Worm (Caenorhabditis elegans): ENCODE results near the gene clec-170.

The clec-170 gene

DNA sequence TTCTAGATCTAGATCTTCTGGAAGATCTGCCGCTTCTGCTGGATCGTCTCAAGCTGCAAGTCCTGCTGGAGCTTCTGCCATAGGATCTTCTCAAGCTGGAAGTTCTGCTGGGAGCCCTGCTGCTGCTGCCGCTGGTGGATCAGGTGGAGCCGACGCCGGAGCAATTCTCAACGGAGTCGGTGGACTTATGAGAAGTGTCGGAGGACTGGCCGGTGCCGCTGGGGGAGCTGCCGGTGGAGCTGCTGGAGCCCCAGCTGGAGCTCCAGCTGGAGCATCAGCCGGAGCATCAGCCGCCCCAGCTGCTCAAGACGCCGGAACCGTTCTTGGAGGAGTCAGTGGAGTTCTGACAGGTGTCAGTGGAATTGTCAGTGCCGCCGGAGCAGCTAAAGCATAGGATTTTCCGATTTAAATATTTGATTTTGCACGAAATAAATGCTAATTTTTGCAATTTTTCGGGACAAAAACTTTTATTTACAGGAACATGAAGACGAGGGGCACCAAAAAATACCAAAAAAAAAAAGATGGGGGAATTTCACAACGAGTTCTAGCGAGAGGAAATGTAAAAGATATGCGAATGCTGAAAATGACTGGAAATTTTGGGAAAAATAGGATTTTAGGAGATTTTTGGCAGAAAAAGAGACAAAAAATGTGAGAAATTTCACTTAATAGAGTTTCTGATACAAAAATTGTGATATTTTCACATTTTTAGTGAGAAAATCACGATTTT is 34.1 kb upstream of the clec-170 start (continued):
- TF ChIP-seq xnd-1 (tag; optimal IDR thresholded peaks at IDR 0.05) (no peak), ceh-79 (tag; optimal IDR thresholded peaks at IDR 0.05) (no peak), repo-1 (tag; optimal IDR thresholded peaks at IDR 0.05) (no peak), lin-40 (tag; optimal IDR thresholded peaks at IDR 0.05) (no peak), madf-6 (GFP tag; IDR thresholded peaks at IDR 0.05) (0 out of 2 replicates have a peak, but pooled peaks have one; percentile 28), gei-17 (GFP tag; optimal IDR thresholded peaks at IDR 0.05) (no peak)

DNA sequence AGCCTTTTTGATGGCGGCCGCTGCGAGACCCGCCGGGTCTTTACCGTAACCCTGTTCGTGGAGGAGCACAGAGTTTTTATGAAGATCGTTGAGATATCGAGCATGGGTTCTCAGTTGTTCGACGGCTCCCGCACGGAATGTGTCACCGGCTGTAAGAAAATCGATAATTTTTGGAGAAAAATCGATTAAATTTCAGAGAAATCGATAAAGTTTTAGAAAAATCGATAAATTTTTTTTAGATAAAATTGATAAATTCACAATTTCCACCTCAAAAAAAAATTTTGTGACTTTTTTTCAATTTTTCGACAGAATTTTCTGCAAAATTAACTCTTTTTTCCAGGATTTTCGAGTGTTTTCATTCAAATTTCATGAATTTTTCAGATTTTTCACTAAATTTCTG is 31.9 kb upstream of the clec-170 start:
- TF ChIP-seq C06A6.2 (GFP tag; conservative IDR thresholded peaks at IDR 0.05) (no peak), snpc-1.1 (tag; optimal IDR thresholded peaks at IDR 0.05; ENCODE audit: insufficient read depth) (no peak), dpff-1 (tag; optimal IDR thresholded peaks at IDR 0.05) (no peak), ceh-40 (GFP tag; IDR thresholded peaks at IDR 0.05) (no peak), fkh-3 (tag; optimal IDR thresholded peaks at IDR 0.05) (no peak), lin-40 (tag; optimal IDR thresholded peaks at IDR 0.05) (no peak), Y53G8AR.9 (GFP tag; conservative IDR thresholded peaks at IDR 0.05) (no peak), Y67H2A.10 (GFP tag; conservative IDR thresholded peaks at IDR 0.05) (no peak)

DNA sequence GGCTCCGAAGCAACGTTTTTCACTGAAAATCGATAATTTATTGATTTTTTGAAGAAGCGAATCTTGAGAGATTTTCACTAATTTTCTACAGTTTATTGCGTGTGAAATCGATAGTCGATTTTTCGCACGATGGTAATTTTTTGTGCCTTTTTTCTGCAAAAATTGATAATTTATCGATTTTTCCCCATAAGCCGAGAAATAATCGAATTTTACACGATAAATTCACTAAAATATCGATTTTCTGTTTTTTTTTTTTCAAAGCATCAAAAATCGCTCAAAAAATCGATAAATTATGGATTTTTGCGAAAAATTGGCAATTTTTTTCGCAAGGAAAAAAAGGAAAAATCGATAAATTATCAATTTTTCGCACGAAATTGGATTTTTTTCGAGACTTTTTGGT is 30.9 kb upstream of the clec-170 start:
- no peak for TF ChIP-seq aptf-2 (GFP tag; conservative IDR thresholded peaks at IDR 0.05)
- TF ChIP-seq dpff-1 (tag; optimal IDR thresholded peaks at IDR 0.05), result no peak
- no peak for TF ChIP-seq T26A5.8 (tag; optimal IDR thresholded peaks at IDR 0.05)
- no peak for TF ChIP-seq Y56A3A.18 (GFP tag; IDR thresholded peaks at IDR 0.05)
- no peak for TF ChIP-seq xnd-1 (tag; optimal IDR thresholded peaks at IDR 0.05)
- TF ChIP-seq tlf-1 (GFP tag; optimal IDR thresholded peaks at IDR 0.05), result no peak
- no peak for TF ChIP-seq lin-54 (GFP tag; optimal IDR thresholded peaks at IDR 0.05)
- TF ChIP-seq pha-4 (tag; optimal IDR thresholded peaks at IDR 0.05), result no peak
- no peak for TF ChIP-seq ztf-6 (GFP tag; IDR thresholded peaks at IDR 0.05)
- no peak for TF ChIP-seq K12H6.12 (tag; optimal IDR thresholded peaks at IDR 0.05)
- no peak for TF ChIP-seq rpc-1 (optimal IDR thresholded peaks at IDR 0.05)
- no peak for TF ChIP-seq rpc-1 (tag; optimal IDR thresholded peaks at IDR 0.05)
- TF ChIP-seq sea-2 (GFP tag; IDR thresholded peaks at IDR 0.05), result no peak
- TF ChIP-seq let-526 (GFP tag; IDR thresholded peaks at IDR 0.05), result no peak
- no peak for TF ChIP-seq akir-1 (GFP tag; optimal IDR thresholded peaks at IDR 0.05)

DNA sequence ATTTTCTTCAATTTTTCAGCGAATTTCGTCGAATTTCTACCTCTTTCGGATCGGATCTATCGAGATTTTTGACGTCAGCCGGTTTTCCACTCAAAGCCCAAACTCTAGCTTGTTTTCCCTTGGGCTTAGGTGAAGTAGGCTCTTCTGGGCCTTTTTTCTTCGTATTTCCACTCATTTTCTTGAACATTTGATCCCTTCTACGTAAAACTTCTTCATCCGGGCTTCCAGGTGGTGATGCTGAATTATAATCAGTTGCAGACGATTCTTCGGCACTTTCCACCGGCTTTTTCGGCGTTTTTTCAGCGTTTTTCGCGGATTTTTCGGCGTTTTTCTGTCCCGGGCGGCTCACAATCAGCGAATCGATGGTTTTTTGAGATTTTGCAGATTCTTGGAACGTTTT is 28.5 kb upstream of the clec-170 start:
- no peak for TF ChIP-seq Y53F4B.3 (GFP tag; IDR thresholded peaks at IDR 0.05)
- TF ChIP-seq dpl-1 (GFP tag; optimal IDR thresholded peaks at IDR 0.05), result no peak
- no peak for TF ChIP-seq let-526 (GFP tag; IDR thresholded peaks at IDR 0.05)
- no peak for TF ChIP-seq madf-10 (tag; optimal IDR thresholded peaks at IDR 0.05)
- no peak for TF ChIP-seq unc-130 (GFP tag; optimal IDR thresholded peaks at IDR 0.05)
- TF ChIP-seq F49E8.2 (tag; optimal IDR thresholded peaks at IDR 0.05; ENCODE audit: insufficient read depth), result no peak
- no peak for TF ChIP-seq cebp-1 (GFP tag; IDR thresholded peaks at IDR 0.05)
- TF ChIP-seq cebp-1 (tag; optimal IDR thresholded peaks at IDR 0.05), result no peak
- TF ChIP-seq ceh-91 (GFP tag; IDR thresholded peaks at IDR 0.05), result no peak
- TF ChIP-seq ceh-58 (GFP tag; IDR thresholded peaks at IDR 0.05), result no peak
- TF ChIP-seq nhr-120 (GFP tag; IDR thresholded peaks at IDR 0.05), result no peak
- no peak for TF ChIP-seq atf-7 (tag; optimal IDR thresholded peaks at IDR 0.05)
- TF ChIP-seq ZK185.1 (tag; optimal IDR thresholded peaks at IDR 0.05; ENCODE audit: poor library complexity, severe bottlenecking), result no peak
- TF ChIP-seq nhr-27 (tag; optimal IDR thresholded peaks at IDR 0.05), result no peak
- TF ChIP-seq snpc-1.1 (tag; optimal IDR thresholded peaks at IDR 0.05; ENCODE audit: insufficient read depth), result no peak
- no peak for TF ChIP-seq ets-4 (GFP tag; optimal IDR thresholded peaks at IDR 0.05)

Data from whole organism, young adult.